Worm (Caenorhabditis elegans): ENCODE measurements around the gene tag-343.

DNA sequence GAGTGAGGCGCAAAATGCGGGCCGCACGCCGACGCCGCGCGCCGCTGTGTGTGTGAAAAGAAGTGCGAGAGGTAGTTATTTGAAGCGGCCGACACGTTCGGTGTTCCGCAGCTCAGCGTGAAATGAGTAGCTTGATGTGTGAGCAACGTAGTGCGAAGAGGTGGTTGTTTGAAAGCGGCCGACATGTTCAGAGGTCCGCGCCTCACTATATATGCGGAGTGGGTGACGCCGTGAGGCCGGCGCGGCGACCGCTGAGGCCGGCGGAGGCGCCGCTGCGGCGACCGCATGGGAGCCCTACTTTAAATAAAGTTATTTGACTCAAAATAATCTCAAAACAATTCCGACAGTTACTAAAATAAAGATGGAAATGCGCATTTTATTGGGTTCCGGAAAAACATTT is 22.3 kb upstream of the tag-343 start:
- TF ChIP-seq ceh-22 (tag; optimal IDR thresholded peaks at IDR 0.05) (no peak), tbx-2 (tag; optimal IDR thresholded peaks at IDR 0.05) (no peak)
